Worm (Caenorhabditis elegans) whole organism, midembryonic: ENCODE results near the gene pat-9.

Source experiments
- T22C8.4 ChIP-seq: fragments of 200-800 bp; sonication (Bioruptor generic); IDR thresholded peaks from 2 replicates; pipeline ENCODE4 v1.3.6; 2022; ENCODE audit warnings: missing genetic modification characterization, missing compliant biosample characterization
- cog-1 ChIP-seq: sonication (generic microtip); optimal IDR thresholded peaks from 2 replicates; lab custom pipeline; 2016; ENCODE audit warnings: missing genetic modification characterization, missing compliant biosample characterization
- flt-1 ChIP-seq: fragments of 200-800 bp; sonication (Bioruptor generic); IDR thresholded peaks from 2 replicates; pipeline ENCODE4 v1.3.6; 2022; ENCODE audit warnings: missing genetic modification characterization, missing compliant biosample characterization
- klf-2 ChIP-seq: fragments of 200-800 bp; sonication (Bioruptor generic); conservative IDR thresholded peaks from 2 replicates; pipeline ENCODE4 v1.3.6; 2022; ENCODE audit warnings: missing genetic modification reagents, missing genetic modification characterization, missing compliant biosample characterization
- med-1 ChIP-seq: sonication (generic microtip); optimal IDR thresholded peaks from 2 replicates; lab custom pipeline; 2017; ENCODE audit warnings: missing genetic modification characterization, mild to moderate bottlenecking, missing compliant biosample characterization, antibody characterized with exemption, missing genetic modification reagents; ENCODE audit not compliant: insufficient read depth
- ref-1 ChIP-seq: fragments of 200-800 bp; sonication (Bioruptor generic); conservative IDR thresholded peaks from 2 replicates; pipeline ENCODE4 v1.3.6; 2022; ENCODE audit warnings: missing genetic modification reagents, missing genetic modification characterization, missing compliant biosample characterization
- tab-1 ChIP-seq: fragments of 200-800 bp; sonication (Bioruptor generic); IDR thresholded peaks from 2 replicates; pipeline ENCODE4 v1.3.6; 2022; ENCODE audit warnings: missing genetic modification characterization, missing compliant biosample characterization
- ztf-23 ChIP-seq: fragments of 200-800 bp; sonication (Bioruptor generic); IDR thresholded peaks from 2 replicates; pipeline ENCODE4 v1.3.6; 2022; ENCODE audit warnings: missing genetic modification reagents, missing genetic modification characterization, missing compliant biosample characterization
- ztf-29 ChIP-seq: fragments of 200-800 bp; sonication (Bioruptor generic); IDR thresholded peaks from 2 replicates; pipeline ENCODE4 v1.3.6; 2022; ENCODE audit warnings: missing genetic modification reagents, missing genetic modification characterization, missing compliant biosample characterization

The pat-9 gene

DNA sequence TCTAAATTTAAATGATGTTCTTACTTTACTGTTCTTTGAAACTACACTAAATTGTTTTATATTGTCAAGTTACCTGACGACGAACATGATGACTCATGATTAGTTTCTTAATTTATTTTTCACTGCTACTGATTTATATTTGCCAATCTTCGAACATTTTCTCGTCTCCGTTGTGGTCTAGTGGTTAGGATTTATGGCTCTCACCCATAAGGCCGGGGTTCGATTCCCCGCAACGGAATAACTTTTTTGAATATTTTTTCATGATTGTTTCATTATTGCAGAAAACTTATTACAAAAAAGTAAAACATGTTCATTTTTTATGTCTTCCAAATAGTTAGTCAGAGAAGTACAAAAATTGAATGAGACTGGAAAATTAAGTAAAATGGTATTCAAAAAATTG is 22.1 kb downstream of the pat-9 start:
- 0 out of 2 replicates have a peak, but pooled peaks have one; percentile 16 for TF ChIP-seq ztf-23 (GFP tag; lab: Robert Waterston, UW)
- 0 out of 2 replicates have a peak, but pooled peaks have one; percentile 22 for TF ChIP-seq flt-1 (GFP tag; lab: Robert Waterston, UW)
- TF ChIP-seq klf-2 (GFP tag; lab: Robert Waterston, UW): no peak
- TF ChIP-seq tab-1 (GFP tag; lab: Robert Waterston, UW): peak; percentile 59; the same call in 1 of the 2 replicates
- TF ChIP-seq T22C8.4 (GFP tag; lab: Robert Waterston, UW): 0 out of 2 replicates have a peak, but pooled peaks have one; percentile 12
- TF ChIP-seq cog-1 (tag; lab: Kevin White, UChicago): no peak
- no peak for TF ChIP-seq ztf-29
- no peak for TF ChIP-seq med-1 (GFP tag; lab: Kevin White, UChicago)
- no peak for TF ChIP-seq ref-1 (GFP tag; lab: Robert Waterston, UW)

DNA sequence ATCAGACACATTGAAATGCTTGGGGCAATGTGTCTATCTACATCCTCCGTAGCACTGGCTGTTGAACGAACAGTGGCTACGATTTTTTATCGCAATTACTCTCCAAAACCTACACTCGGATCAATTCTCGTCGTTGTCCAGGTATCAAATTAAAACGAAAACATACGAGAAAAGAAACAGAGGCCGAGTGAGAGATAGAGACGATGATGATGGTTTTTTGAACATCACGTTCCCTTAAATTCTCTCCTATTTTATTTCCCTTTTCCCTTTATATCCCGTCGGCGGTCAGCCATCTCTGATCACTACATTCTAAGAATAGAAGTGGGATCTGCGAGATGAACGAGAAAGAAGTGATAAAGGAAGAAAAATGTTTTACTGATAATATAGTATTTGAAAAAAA is 22.7 kb downstream of the pat-9 start:
- TF ChIP-seq ztf-29: no peak
- no peak for TF ChIP-seq ref-1 (GFP tag; lab: Robert Waterston, UW)
- TF ChIP-seq ztf-23 (GFP tag; lab: Robert Waterston, UW): no peak
- no peak for TF ChIP-seq flt-1 (GFP tag; lab: Robert Waterston, UW)
- TF ChIP-seq klf-2 (GFP tag; lab: Robert Waterston, UW): no peak
- no peak for TF ChIP-seq med-1 (GFP tag; lab: Kevin White, UChicago)
- no peak for TF ChIP-seq cog-1 (tag; lab: Kevin White, UChicago)
- TF ChIP-seq tab-1 (GFP tag; lab: Robert Waterston, UW): no peak
- TF ChIP-seq T22C8.4 (GFP tag; lab: Robert Waterston, UW): no peak

DNA sequence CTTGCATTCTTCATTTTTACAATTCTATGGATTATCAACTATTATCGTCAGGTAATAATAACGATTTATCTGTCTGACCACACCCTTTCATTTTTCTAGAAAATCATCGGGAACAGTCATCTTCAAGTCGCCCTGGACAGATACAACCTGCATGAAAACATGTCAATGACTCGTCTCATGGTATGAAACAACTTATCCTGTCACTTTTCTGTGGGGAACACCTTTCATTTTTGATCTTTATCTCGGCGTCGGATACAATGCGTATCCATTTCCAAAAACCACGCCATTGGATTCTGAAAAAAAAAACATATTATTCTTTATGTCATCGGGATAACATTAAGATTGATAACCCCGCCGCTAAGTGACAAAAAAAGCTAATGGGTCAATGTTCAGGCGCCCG is 24.2 kb downstream of the pat-9 start:
- TF ChIP-seq T22C8.4 (GFP tag; lab: Robert Waterston, UW): no peak
- no peak for TF ChIP-seq flt-1 (GFP tag; lab: Robert Waterston, UW)
- TF ChIP-seq med-1 (GFP tag; lab: Kevin White, UChicago): no peak
- TF ChIP-seq tab-1 (GFP tag; lab: Robert Waterston, UW): no peak
- TF ChIP-seq klf-2 (GFP tag; lab: Robert Waterston, UW): no peak
- TF ChIP-seq ztf-23 (GFP tag; lab: Robert Waterston, UW): no peak
- no peak for TF ChIP-seq ztf-29
- no peak for TF ChIP-seq cog-1 (tag; lab: Kevin White, UChicago)
- TF ChIP-seq ref-1 (GFP tag; lab: Robert Waterston, UW): no peak

DNA sequence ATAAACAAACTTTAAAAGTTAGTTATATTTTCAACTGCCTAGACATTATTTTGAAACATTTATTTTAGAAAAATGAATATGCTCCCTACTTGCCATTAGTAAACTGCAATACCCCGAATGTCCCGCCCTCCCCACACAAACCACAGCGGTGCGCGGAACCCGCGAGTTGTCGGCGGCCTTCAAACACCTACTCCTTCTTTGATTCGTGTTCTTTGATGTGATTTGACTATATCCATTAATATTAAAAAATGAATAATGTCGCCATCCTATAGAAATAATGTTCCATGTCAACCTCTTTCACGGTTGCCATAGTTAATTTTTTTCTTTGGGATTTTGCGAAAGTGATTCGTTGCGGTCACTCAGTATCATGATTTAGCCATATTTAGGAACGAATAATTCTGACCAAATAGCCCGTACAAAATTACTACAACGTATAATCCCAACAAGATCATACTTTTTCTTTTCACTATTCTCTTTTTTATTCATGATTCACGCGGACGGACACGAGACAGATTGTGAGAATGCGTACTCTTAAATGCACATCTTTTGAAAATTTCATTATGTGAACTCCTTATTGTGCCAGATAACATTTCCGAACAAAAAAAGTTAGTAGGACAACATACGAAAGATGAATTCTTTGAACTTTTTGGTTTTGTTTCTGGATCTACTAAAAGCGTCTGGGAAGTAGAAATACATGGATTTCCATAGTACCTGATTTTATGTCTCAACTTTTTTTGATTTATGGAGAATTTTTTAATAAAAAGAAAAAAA is 28.0 kb downstream of the pat-9 start:
- TF ChIP-seq flt-1 (GFP tag; lab: Robert Waterston, UW) (0 out of 2 replicates have a peak, but pooled peaks have one; percentile 5), ztf-23 (GFP tag; lab: Robert Waterston, UW) (no peak)

DNA sequence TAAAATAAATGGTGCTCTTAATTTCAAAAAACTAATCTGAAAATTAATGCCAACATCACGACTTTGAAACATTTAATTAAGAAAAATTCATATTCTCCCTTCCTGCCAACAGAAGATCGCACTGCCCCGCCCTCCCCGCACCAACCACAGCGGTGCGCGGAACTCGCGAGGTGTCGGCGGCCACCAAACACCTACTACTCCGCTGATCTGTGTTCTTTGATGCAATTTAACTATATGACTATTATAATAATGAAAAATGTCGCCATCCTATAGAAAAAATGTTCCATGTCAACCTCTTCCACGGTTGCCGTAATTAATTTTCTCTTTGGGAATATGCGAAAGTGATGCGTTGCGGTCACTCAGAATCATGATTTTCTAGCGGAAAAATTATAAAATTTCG is 29.1 kb downstream of the pat-9 start:
- no peak for TF ChIP-seq ztf-23 (GFP tag; lab: Robert Waterston, UW)

DNA sequence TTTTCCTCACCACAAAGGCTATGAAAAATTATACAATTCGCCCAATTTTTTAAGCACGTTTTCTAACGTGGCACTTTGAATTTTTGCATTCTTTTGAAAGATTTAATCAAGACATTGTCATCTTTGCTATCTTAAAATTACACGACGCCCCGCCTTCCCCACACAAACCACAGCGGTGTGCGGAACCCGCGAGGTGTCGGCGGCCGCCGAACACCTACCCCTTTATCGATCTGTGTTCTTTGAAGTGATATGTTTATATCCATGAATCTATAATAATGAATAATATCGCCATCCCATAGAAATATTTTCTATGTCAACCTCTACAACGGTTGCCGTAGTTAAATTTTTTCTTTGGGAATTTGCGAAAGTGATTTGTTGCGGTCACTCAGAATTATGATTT is 29.7 kb downstream of the pat-9 start:
- TF ChIP-seq ztf-23 (GFP tag; lab: Robert Waterston, UW) (no peak), cog-1 (tag; lab: Kevin White, UChicago) (no peak), ref-1 (GFP tag; lab: Robert Waterston, UW) (no peak), klf-2 (GFP tag; lab: Robert Waterston, UW) (no peak), T22C8.4 (GFP tag; lab: Robert Waterston, UW) (no peak), ztf-29 (no peak), tab-1 (GFP tag; lab: Robert Waterston, UW) (no peak), flt-1 (GFP tag; lab: Robert Waterston, UW) (no peak), med-1 (GFP tag; lab: Kevin White, UChicago) (no peak)

DNA sequence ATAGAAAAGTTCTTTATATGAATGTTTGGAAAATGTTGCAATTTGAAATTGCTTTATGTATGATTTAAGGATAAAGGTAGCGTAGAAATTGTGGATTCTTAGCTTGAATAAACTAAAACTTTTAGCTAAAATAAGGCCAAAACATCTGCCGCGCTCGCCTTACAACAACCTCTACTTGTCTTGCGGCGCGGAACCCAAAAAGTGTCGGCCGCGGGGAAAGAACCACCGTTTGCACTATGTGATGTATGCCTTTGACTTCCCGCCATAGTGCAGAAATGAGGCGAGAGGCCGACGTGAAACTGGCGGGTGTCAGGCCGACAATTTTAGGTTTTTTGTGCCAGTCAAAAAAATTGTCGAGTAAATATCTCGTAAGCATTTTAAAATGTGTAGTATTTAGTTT is 35.2 kb downstream of the pat-9 start:
- TF ChIP-seq klf-2 (GFP tag; lab: Robert Waterston, UW) (no peak), cog-1 (tag; lab: Kevin White, UChicago) (no peak), tab-1 (GFP tag; lab: Robert Waterston, UW) (no peak), flt-1 (GFP tag; lab: Robert Waterston, UW) (no peak), T22C8.4 (GFP tag; lab: Robert Waterston, UW) (no peak), ztf-29 (no peak), ztf-23 (GFP tag; lab: Robert Waterston, UW) (no peak), med-1 (GFP tag; lab: Kevin White, UChicago) (no peak), ref-1 (GFP tag; lab: Robert Waterston, UW) (no peak)

DNA sequence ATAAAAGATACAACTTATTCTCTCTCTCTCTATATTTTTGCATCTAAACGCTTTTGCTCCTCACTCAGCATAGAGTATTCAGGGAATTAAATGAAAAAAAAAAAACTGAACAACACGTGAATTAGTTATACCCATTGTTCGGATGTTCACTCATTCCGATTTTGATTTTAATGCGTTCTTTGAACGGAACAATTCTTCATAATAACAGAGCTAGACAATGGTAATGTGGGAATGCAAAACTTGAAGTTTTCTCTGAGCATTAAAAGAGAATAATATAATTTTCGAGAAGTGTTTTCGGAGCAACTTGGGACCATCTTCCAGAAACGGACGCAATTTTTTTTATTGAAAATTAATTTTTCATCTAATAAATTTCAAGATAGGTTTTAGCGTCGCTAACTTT is 37.6 kb downstream of the pat-9 start:
- TF ChIP-seq flt-1 (GFP tag; lab: Robert Waterston, UW) (no peak), cog-1 (tag; lab: Kevin White, UChicago) (no peak), ztf-29 (no peak), med-1 (GFP tag; lab: Kevin White, UChicago) (no peak), ztf-23 (GFP tag; lab: Robert Waterston, UW) (no peak), klf-2 (GFP tag; lab: Robert Waterston, UW) (no peak)

DNA sequence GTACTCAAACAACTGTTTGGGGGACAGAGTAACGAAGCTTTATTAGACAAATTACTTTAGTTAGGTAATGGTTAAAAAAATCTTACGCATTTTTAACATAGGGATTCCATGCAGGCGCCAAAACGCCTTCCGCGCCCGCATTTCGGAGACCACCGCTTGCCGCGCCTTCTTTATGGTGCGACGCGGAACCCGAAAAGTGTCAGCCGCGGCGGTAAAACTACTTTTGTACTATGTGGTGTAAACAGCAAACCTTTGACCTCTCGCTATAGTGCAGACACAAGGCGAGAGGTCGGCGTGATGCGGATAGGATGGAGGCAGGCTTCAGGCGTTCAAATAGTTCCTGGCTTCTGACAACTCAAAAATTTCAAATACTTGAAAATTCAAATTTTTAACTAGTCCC is 38.6 kb downstream of the pat-9 start:
- TF ChIP-seq ztf-23 (GFP tag; lab: Robert Waterston, UW): no peak
- TF ChIP-seq ref-1 (GFP tag; lab: Robert Waterston, UW): no peak
- no peak for TF ChIP-seq T22C8.4 (GFP tag; lab: Robert Waterston, UW)
- no peak for TF ChIP-seq klf-2 (GFP tag; lab: Robert Waterston, UW)
- TF ChIP-seq tab-1 (GFP tag; lab: Robert Waterston, UW): no peak
- no peak for TF ChIP-seq ztf-29
- TF ChIP-seq flt-1 (GFP tag; lab: Robert Waterston, UW): no peak
- TF ChIP-seq cog-1 (tag; lab: Kevin White, UChicago): no peak
- TF ChIP-seq med-1 (GFP tag; lab: Kevin White, UChicago): no peak
